Worm (Caenorhabditis elegans): ENCODE measurements around the gene slc-36.5.

DNA sequence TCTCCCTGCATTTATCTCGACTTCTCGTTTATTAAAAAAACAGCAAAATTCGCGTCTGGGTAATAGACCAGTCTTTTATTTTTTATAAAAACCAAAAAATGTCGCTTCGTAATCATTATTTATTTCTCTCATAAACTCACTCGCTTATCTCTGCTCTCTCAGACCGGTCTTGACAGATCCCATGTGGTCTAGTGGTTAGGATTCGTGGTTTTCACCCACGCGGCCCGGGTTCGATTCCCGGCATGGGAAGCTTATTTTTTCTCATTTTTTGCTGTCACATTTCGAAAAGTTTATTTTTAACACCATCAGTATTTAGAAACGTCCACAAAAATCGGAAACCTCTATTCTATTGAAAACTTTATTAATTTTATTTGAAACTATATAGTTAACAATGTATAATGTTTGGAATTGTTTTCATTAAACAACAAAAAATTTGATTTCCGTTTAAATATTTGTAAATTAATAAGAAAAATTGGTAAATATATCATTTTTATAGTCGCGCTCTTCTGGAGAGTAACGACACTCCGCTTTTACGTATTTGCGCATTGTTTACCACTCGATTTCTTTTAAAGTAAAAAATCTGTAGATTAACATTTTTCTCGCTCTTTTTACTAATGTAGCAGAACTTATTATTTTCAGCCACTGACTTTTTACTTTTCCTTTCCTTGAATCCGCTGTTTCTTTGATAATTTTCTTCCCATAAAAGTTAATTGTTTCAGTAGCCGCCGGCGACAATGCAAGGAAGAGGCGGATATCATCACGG, 21.3 kb upstream of the slc-36.5 start, which contains the start of gene hrpl-1:
- TF ChIP-seq madf-5 (GFP tag; IDR thresholded peaks at IDR 0.05) (no peak), lsy-2 (tag; optimal IDR thresholded peaks at IDR 0.05) (no peak), lin-15B (tag; optimal IDR thresholded peaks at IDR 0.05) (no peak), nhr-11 (tag; optimal IDR thresholded peaks at IDR 0.05) (no peak), dpl-1 (GFP tag; optimal IDR thresholded peaks at IDR 0.05) (peak; percentile 11), nhr-76 (tag; optimal IDR thresholded peaks at IDR 0.05) (no peak), mdt-29 (GFP tag; IDR thresholded peaks at IDR 0.05) (no peak), egl-27 (tag; optimal IDR thresholded peaks at IDR 0.05) (no peak)
